Fruit fly (Drosophila melanogaster): ENCODE data around the gene CG14968.

Gene CG14968

DNA sequence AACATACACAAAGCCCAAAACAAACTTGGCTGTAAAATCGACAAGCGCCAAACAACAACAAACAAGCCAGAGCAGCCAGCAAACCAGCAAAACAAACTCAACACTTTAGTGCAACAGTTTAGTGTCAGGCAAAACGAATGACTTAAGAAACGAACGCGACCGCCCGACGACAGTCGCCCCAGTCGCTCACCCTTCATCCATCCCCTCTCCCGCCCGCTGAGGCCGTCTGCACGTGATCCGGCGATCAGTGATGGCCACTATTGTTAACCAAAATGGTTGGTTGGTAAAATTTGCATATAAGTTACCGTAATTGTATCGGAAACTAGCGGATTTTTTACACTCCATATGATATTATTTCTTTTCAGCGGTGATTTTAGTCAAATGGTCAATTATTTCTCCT lies 49.3 kb downstream of the CG14968 start (continued):
- TF ChIP-seq chn (GFP tag; optimal IDR thresholded peaks at IDR 0.05), result no peak
- no peak for TF ChIP-seq CG9609 (GFP tag; optimal IDR thresholded peaks at IDR 0.05)
- TF ChIP-seq stc (GFP tag; IDR thresholded peaks at IDR 0.05), result no peak
- peak; percentile 55 for TF ChIP-seq crol (GFP tag; IDR thresholded peaks at IDR 0.05)
- no peak for TF ChIP-seq CG32767 (GFP tag; IDR thresholded peaks at IDR 0.05)
- TF ChIP-seq emc (GFP tag; optimal IDR thresholded peaks at IDR 0.05), result no peak
- no peak for TF ChIP-seq CG7928 (GFP tag; optimal IDR thresholded peaks at IDR 0.05)
- no peak for TF ChIP-seq otp (GFP tag; IDR thresholded peaks at IDR 0.05)
- TF ChIP-seq CG1529 (GFP tag; optimal IDR thresholded peaks at IDR 0.05), result no peak
- no peak for TF ChIP-seq lola (GFP tag; optimal IDR thresholded peaks at IDR 0.05)
- no peak for TF ChIP-seq so (GFP tag; IDR thresholded peaks at IDR 0.05)
- no peak for TF ChIP-seq lmd (GFP tag; IDR thresholded peaks at IDR 0.05)
- TF ChIP-seq CG10543 (GFP tag; optimal IDR thresholded peaks at IDR 0.05), result no peak
- no peak for TF ChIP-seq CG8388 (GFP tag; optimal IDR thresholded peaks at IDR 0.05)
- TF ChIP-seq chinmo (GFP tag; IDR thresholded peaks at IDR 0.05; ENCODE audit: partially characterized antibody), result 0 out of 4 replicates have a peak, but pooled peaks have one; percentile 46
- TF ChIP-seq Fer1 (GFP tag; optimal IDR thresholded peaks at IDR 0.05), result no peak
- no peak for TF ChIP-seq pnt (GFP tag; optimal IDR thresholded peaks at IDR 0.05)
- no peak for TF ChIP-seq CG32532 (GFP tag; IDR thresholded peaks at IDR 0.05)
- TF ChIP-seq Ssrp (tag; optimal IDR thresholded peaks at IDR 0.05), result no peak
- TF ChIP-seq ci (GFP tag; IDR thresholded peaks at IDR 0.05), result 0 out of 3 replicates have a peak, but pooled peaks have one; percentile 10
- no peak for TF ChIP-seq Mrtf (GFP tag; IDR thresholded peaks at IDR 0.05)
- no peak for TF ChIP-seq CG7745 (tag; optimal IDR thresholded peaks at IDR 0.05)
- TF ChIP-seq NC2β (GFP tag; optimal IDR thresholded peaks at IDR 0.05), result no peak
- no peak for TF ChIP-seq MESR4 (GFP tag; optimal IDR thresholded peaks at IDR 0.05)
- TF ChIP-seq CG2678 (tag; optimal IDR thresholded peaks at IDR 0.05), result no peak
- TF ChIP-seq ken (GFP tag; IDR thresholded peaks at IDR 0.05), result 0 out of 3 replicates have a peak, but pooled peaks have one; percentile 8
- TF ChIP-seq CG3726 (GFP tag; IDR thresholded peaks at IDR 0.05), result no peak
- TF ChIP-seq CG10979 (tag; optimal IDR thresholded peaks at IDR 0.05), result no peak
- TF ChIP-seq unc-4 (GFP tag; IDR thresholded peaks at IDR 0.05; ENCODE audit: partially characterized antibody), result no peak
- TF ChIP-seq Xrp1 (GFP tag; IDR thresholded peaks at IDR 0.05), result no peak
- no peak for TF ChIP-seq tll (GFP tag; optimal IDR thresholded peaks at IDR 0.05)
- TF ChIP-seq Kr (GFP tag; optimal IDR thresholded peaks at IDR 0.05), result no peak
- no peak for TF ChIP-seq Doc2 (GFP tag; IDR thresholded peaks at IDR 0.05)
- 0 out of 3 replicates have a peak, but pooled peaks have one; percentile 10 for TF ChIP-seq ase (GFP tag; IDR thresholded peaks at IDR 0.05)
- no peak for TF ChIP-seq mld (GFP tag; IDR thresholded peaks at IDR 0.05; ENCODE audit: partially characterized antibody)
- peak; percentile 86 for TF ChIP-seq cwo (GFP tag; optimal IDR thresholded peaks at IDR 0.05)
- no peak for TF ChIP-seq inv (GFP tag; IDR thresholded peaks at IDR 0.05; ENCODE audit: partially characterized antibody)
- no peak for TF ChIP-seq CG17359 (tag; optimal IDR thresholded peaks at IDR 0.05)
- TF ChIP-seq CG1647 (GFP tag; optimal IDR thresholded peaks at IDR 0.05), result no peak
- TF ChIP-seq CG6813 (GFP tag; optimal IDR thresholded peaks at IDR 0.05), result no peak
- no peak for TF ChIP-seq lbe (GFP tag; optimal IDR thresholded peaks at IDR 0.05)
- no peak for TF ChIP-seq Fer2 (tag; optimal IDR thresholded peaks at IDR 0.05)
- TF ChIP-seq CG5953 (GFP tag; IDR thresholded peaks at IDR 0.05), result no peak
- TF ChIP-seq Optix (GFP tag; IDR thresholded peaks at IDR 0.05), result no peak
- no peak for TF ChIP-seq row (GFP tag; IDR thresholded peaks at IDR 0.05)
- TF ChIP-seq rib (GFP tag; IDR thresholded peaks at IDR 0.05), result no peak

Data from whole organism, embryonic.